Fruit fly (Drosophila melanogaster): ENCODE data around the gene CG33170.
A peak's percentile ranks its signal among the peaks of the same experiment; 100 is the strongest.

- no peak for TF ChIP-seq Mio (GFP tag; optimal IDR thresholded peaks at IDR 0.05)
- TF ChIP-seq usp (GFP tag; optimal IDR thresholded peaks at IDR 0.05) = no peak
- TF ChIP-seq dmrt93B (GFP tag; optimal IDR thresholded peaks at IDR 0.05) = no peak
- no peak for TF ChIP-seq woc (GFP tag; optimal IDR thresholded peaks at IDR 0.05)
- no peak for TF ChIP-seq dl (GFP tag; optimal IDR thresholded peaks at IDR 0.05; ENCODE audit: insufficient read depth in 1 of 2, partially characterized antibody in 2 of 2)
- TF ChIP-seq CrebA (GFP tag; optimal IDR thresholded peaks at IDR 0.05; ENCODE audit: borderline replicate concordance) = peak; percentile 78
Observed at dm6 chr3L:22847679-22848118, 16.7 kb upstream of the CG33170 start.

All from whole organism, wandering third instar larva.